Fruit fly (Drosophila melanogaster) whole organism: ENCODE results near the gene Apl.

Experiments used
- CG8478 ChIP-seq: fragments of >200 bp; optimal IDR thresholded peaks from 2 replicates; lab custom pipeline; 2018; ENCODE audit warnings: inconsistent platforms
- Dll ChIP-seq: fragments of >200 bp; optimal IDR thresholded peaks from 2 replicates; lab custom pipeline; 2017
- EcR ChIP-seq, 2 experiments: fragments of >200 bp; optimal IDR thresholded peaks; 2 replicates each; lab custom pipeline; 2017; ENCODE audit warnings: missing biosample characterization in 2 of 2, missing genetic modification characterization in 2 of 2, missing genetic modification reagents in 2 of 2
- pan ChIP-seq: fragments of >200 bp; optimal IDR thresholded peaks from 2 replicates; lab custom pipeline; 2017
- psq ChIP-seq: fragments of >200 bp; optimal IDR thresholded peaks from 2 replicates; lab custom pipeline; 2017
- usp ChIP-seq: fragments of >200 bp; optimal IDR thresholded peaks from 2 replicates; lab custom pipeline; 2017; ENCODE audit warnings: missing biosample characterization, missing genetic modification characterization, mixed read lengths

DNA sequence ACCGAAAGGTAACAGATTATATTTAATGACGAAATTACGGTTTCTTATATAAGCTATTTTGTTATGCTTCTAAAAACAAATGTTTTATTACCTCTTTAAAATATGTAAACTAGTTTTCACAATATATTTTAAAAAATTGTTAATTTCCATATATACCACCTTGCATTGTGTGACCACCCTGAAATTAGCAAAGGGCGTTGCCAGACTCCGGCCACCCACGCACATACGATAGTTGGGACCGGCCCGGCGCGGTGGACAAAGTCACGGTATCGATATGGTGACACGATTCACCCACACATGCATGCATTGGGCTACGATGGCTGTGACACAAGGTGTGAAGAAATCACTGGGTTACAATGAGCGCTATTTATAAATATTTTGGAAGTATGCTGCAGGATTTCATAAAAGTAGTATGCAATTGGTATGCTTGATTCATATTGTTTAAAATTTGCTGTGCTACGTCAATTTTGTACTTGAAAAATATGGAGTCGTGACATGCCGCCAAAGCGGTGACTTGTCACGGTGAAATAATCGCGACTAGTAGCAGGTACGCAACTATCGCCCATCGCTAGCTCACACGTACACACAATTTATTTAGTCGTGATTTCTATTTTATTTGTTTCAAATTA lies 6.9 kb upstream of the Apl start:
- TF ChIP-seq CG8478 (lab: Kevin White, UChicago) (no peak), pan (lab: Kevin White, UChicago) (no peak), Dll (lab: Kevin White, UChicago) (no peak), psq (no peak), EcR (GFP tag; optimal IDR thresholded peaks at IDR 0.05; lab: Kevin White, UChicago) (no peak), usp (GFP tag; lab: Kevin White, UChicago) (no peak)
